Fruit fly (Drosophila melanogaster): ENCODE data around the gene nom.

Gene nom

dm6 chr3R:8744198-8744597 is 21.2 kb downstream of the nom start (continued):
- TF ChIP-seq trem (tag; optimal IDR thresholded peaks at IDR 0.05): no peak
- no peak for TF ChIP-seq crp (GFP tag; optimal IDR thresholded peaks at IDR 0.05)
- TF ChIP-seq CG3281 (GFP tag; optimal IDR thresholded peaks at IDR 0.05): peak; percentile 11
- no peak for TF ChIP-seq nerfin-2 (GFP tag; IDR thresholded peaks at IDR 0.05; ENCODE audit: partially characterized antibody)
- TF ChIP-seq CG1832 (GFP tag; optimal IDR thresholded peaks at IDR 0.05): no peak
- no peak; the same call in 1 of the 2 replicates for TF ChIP-seq CG14014 (GFP tag; IDR thresholded peaks at IDR 0.05)
- peak; percentile 61 for TF ChIP-seq pnt (GFP tag; optimal IDR thresholded peaks at IDR 0.05)
- no peak for TF ChIP-seq CG2875 (GFP tag; optimal IDR thresholded peaks at IDR 0.05)
- TF ChIP-seq Doc2 (GFP tag; IDR thresholded peaks at IDR 0.05): no peak
- TF ChIP-seq E2f2 (GFP tag; IDR thresholded peaks at IDR 0.05): 0 out of 2 replicates have a peak, but pooled peaks have one; percentile 31
- no peak for TF ChIP-seq CrebB (tag; optimal IDR thresholded peaks at IDR 0.05)
- no peak for TF ChIP-seq CG7271 (tag; optimal IDR thresholded peaks at IDR 0.05)
- no peak for TF ChIP-seq sima (GFP tag; optimal IDR thresholded peaks at IDR 0.05)
- no peak for TF ChIP-seq ap (GFP tag; IDR thresholded peaks at IDR 0.05)
- TF ChIP-seq HLH54F (GFP tag; optimal IDR thresholded peaks at IDR 0.05): peak; percentile 23
- no peak for TF ChIP-seq ab (GFP tag; optimal IDR thresholded peaks at IDR 0.05)
- TF ChIP-seq gce (GFP tag; IDR thresholded peaks at IDR 0.05): 0 out of 3 replicates have a peak, but pooled peaks have one; percentile 14
- TF ChIP-seq HHEX (GFP tag; optimal IDR thresholded peaks at IDR 0.05): peak; percentile 10
- TF ChIP-seq CG17829 (tag; optimal IDR thresholded peaks at IDR 0.05): peak; percentile 37
- no peak for TF ChIP-seq CG18011 (GFP tag; optimal IDR thresholded peaks at IDR 0.05)
- peak; percentile 26 for TF ChIP-seq tio (GFP tag; optimal IDR thresholded peaks at IDR 0.05)
- TF ChIP-seq jigr1 (GFP tag; IDR thresholded peaks at IDR 0.05): no peak
- TF ChIP-seq CG17912 (GFP tag; optimal IDR thresholded peaks at IDR 0.05): no peak
- no peak for TF ChIP-seq CG13287 (GFP tag; IDR thresholded peaks at IDR 0.05; ENCODE audit: partially characterized antibody)
- peak; percentile 43 for TF ChIP-seq CG12391 (tag; optimal IDR thresholded peaks at IDR 0.05)
- peak; percentile 7 for TF ChIP-seq CG8924 (tag; optimal IDR thresholded peaks at IDR 0.05)
- TF ChIP-seq Six4 (GFP tag; optimal IDR thresholded peaks at IDR 0.05): no peak
- no peak for TF ChIP-seq h (optimal IDR thresholded peaks at IDR 0.05)
- TF ChIP-seq Doc3 (GFP tag; IDR thresholded peaks at IDR 0.05; ENCODE audit: partially characterized antibody): no peak
- no peak for TF ChIP-seq inv (GFP tag; IDR thresholded peaks at IDR 0.05; ENCODE audit: partially characterized antibody)
- no peak for TF ChIP-seq CG13775 (GFP tag; optimal IDR thresholded peaks at IDR 0.05)
- no peak for TF ChIP-seq CG1233 (GFP tag; optimal IDR thresholded peaks at IDR 0.05)
- no peak for TF ChIP-seq Spps (tag; optimal IDR thresholded peaks at IDR 0.05)
- peak; percentile 9 for TF ChIP-seq CG10543 (GFP tag; optimal IDR thresholded peaks at IDR 0.05)
- TF ChIP-seq Rfx (GFP tag; IDR thresholded peaks at IDR 0.05): peak; percentile 62; the same call in 1 of the 2 replicates
- TF ChIP-seq CG10462 (GFP tag; optimal IDR thresholded peaks at IDR 0.05): no peak
- TF ChIP-seq CG42726 (GFP tag; IDR thresholded peaks at IDR 0.05; ENCODE audit: partially characterized antibody): no peak
- TF ChIP-seq CG33557 (GFP tag; optimal IDR thresholded peaks at IDR 0.05): no peak
- TF ChIP-seq danr (GFP tag; IDR thresholded peaks at IDR 0.05): peak; percentile 8; the same call in 1 of the 2 replicates
- TF ChIP-seq CG6272 (GFP tag; IDR thresholded peaks at IDR 0.05): no peak
- TF ChIP-seq gfzf (GFP tag; optimal IDR thresholded peaks at IDR 0.05): no peak
- TF ChIP-seq Fer2 (tag; optimal IDR thresholded peaks at IDR 0.05): no peak
- TF ChIP-seq CG11560 (tag; IDR thresholded peaks at IDR 0.05): no peak
- no peak for TF ChIP-seq Dll (GFP tag; IDR thresholded peaks at IDR 0.05; ENCODE audit: partially characterized antibody)
- TF ChIP-seq C15 (GFP tag; IDR thresholded peaks at IDR 0.05): 0 out of 3 replicates have a peak, but pooled peaks have one; percentile 55
- TF ChIP-seq crc (GFP tag; optimal IDR thresholded peaks at IDR 0.05): no peak
- no peak for TF ChIP-seq zfh2 (GFP tag; optimal IDR thresholded peaks at IDR 0.05)
- peak; percentile 65 for TF ChIP-seq unpg (GFP tag; optimal IDR thresholded peaks at IDR 0.05)
- 0 out of 2 replicates have a peak, but pooled peaks have one; percentile 29 for TF ChIP-seq CG4730 (GFP tag; IDR thresholded peaks at IDR 0.05)
- TF ChIP-seq Dip2 (GFP tag; IDR thresholded peaks at IDR 0.05): no peak
- TF ChIP-seq ara (GFP tag; IDR thresholded peaks at IDR 0.05): no peak

All from whole organism, embryonic.